Fruit fly (Drosophila melanogaster): Measurements from ENCODE around the gene CG34287.

dm6 chr3R:5860736-5861217, 7.6 kb downstream of the CG34287 start:
- TF ChIP-seq psq (optimal IDR thresholded peaks at IDR 0.05) (no peak), Dll (optimal IDR thresholded peaks at IDR 0.05) (no peak), CG8478 (optimal IDR thresholded peaks at IDR 0.05) (no peak)
